Worm (Caenorhabditis elegans): ENCODE measurements around the gene ZK1240.6.

ce11 chrII:2366623-2367365 is 44.1 kb upstream of the ZK1240.6 start, which contains the start of the genes F43C11.12 and F16G10.5:
- TF ChIP-seq T22C8.4 (GFP tag; IDR thresholded peaks at IDR 0.05) (no peak), flt-1 (GFP tag; IDR thresholded peaks at IDR 0.05) (no peak), med-1 (GFP tag; optimal IDR thresholded peaks at IDR 0.05; ENCODE audit: insufficient read depth) (no peak), klf-2 (GFP tag; conservative IDR thresholded peaks at IDR 0.05) (no peak), ztf-23 (GFP tag; IDR thresholded peaks at IDR 0.05) (no peak), ztf-29 (GFP tag; IDR thresholded peaks at IDR 0.05) (no peak), cog-1 (tag; optimal IDR thresholded peaks at IDR 0.05) (no peak)
